Fruit fly (Drosophila melanogaster) whole organism, embryonic: Measurements from ENCODE around the gene Fbp2.

ENCODE experiments used
- Antp ChIP-seq: fragments of 200-800 bp; sonication (Bioruptor generic); optimal IDR thresholded peaks from 3 replicates; lab custom pipeline; 2016; ENCODE audit warnings: missing biosample characterization, missing genetic modification characterization
- CG10267 ChIP-seq: fragments of 200-800 bp; sonication (Bioruptor generic); optimal IDR thresholded peaks from 2 replicates; lab custom pipeline; 2018; ENCODE audit warnings: missing biosample characterization, mild to moderate bottlenecking, missing genetic modification characterization, moderate library complexity
- CG10321 ChIP-seq: fragments of 200-800 bp; sonication (Bioruptor generic); IDR thresholded peaks from 2 replicates; pipeline ENCODE4 v1.3.6; 2022; ENCODE audit warnings: missing biosample characterization, missing genetic modification characterization
- CG10366 ChIP-seq: fragments of 200-800 bp; sonication (Bioruptor generic); IDR thresholded peaks from 2 replicates; pipeline ENCODE4 v1.3.6; 2022; ENCODE audit warnings: missing biosample characterization, missing genetic modification characterization
- CG10543 ChIP-seq: fragments of 200-800 bp; sonication (Bioruptor generic); optimal IDR thresholded peaks from 3 replicates; lab custom pipeline; 2017; ENCODE audit warnings: missing biosample characterization, mild to moderate bottlenecking, missing genetic modification characterization, moderate library complexity
- CG1233 ChIP-seq: fragments of 200-800 bp; sonication (Bioruptor generic); optimal IDR thresholded peaks from 4 replicates; lab custom pipeline; 2018; ENCODE audit warnings: missing biosample characterization, mild to moderate bottlenecking, missing genetic modification characterization
- CG13624 ChIP-seq: fragments of 200-800 bp; sonication (Bioruptor generic); optimal IDR thresholded peaks from 2 replicates; lab custom pipeline; 2016; ENCODE audit warnings: missing biosample characterization, missing genetic modification characterization
- CG13894 ChIP-seq: fragments of 200-800 bp; sonication (Bioruptor generic); optimal IDR thresholded peaks from 3 replicates; lab custom pipeline; 2018; ENCODE audit warnings: missing biosample characterization, mild to moderate bottlenecking, missing genetic modification characterization, moderate library complexity
- CG1529 ChIP-seq: fragments of 200-800 bp; sonication (Bioruptor generic); optimal IDR thresholded peaks from 3 replicates; lab custom pipeline; 2018; ENCODE audit warnings: missing biosample characterization, missing genetic modification characterization
- CG17328 ChIP-seq: fragments of 200-800 bp; sonication (Bioruptor generic); IDR thresholded peaks from 2 replicates; pipeline ENCODE4 v1.3.6; 2022; ENCODE audit warnings: missing biosample characterization, missing genetic modification characterization
- CG1792 ChIP-seq: fragments of 200-800 bp; sonication (Bioruptor generic); optimal IDR thresholded peaks from 2 replicates; lab custom pipeline; 2016; ENCODE audit warnings: missing biosample characterization, missing genetic modification characterization
- CG2129 ChIP-seq: fragments of 200-800 bp; sonication (Bioruptor generic); IDR thresholded peaks from 2 replicates; pipeline ENCODE4 v1.3.6; 2022; ENCODE audit warnings: missing biosample characterization, missing genetic modification characterization; ENCODE audit not compliant: partially characterized antibody
- CG2678 ChIP-seq: fragments of 200-800 bp; sonication (Bioruptor generic); optimal IDR thresholded peaks from 3 replicates; lab custom pipeline; 2019; ENCODE audit warnings: missing biosample characterization, mild to moderate bottlenecking, missing genetic modification characterization, moderate library complexity
- CG2875 ChIP-seq: fragments of 200-800 bp; sonication (Bioruptor generic); optimal IDR thresholded peaks from 2 replicates; lab custom pipeline; 2017; ENCODE audit warnings: missing biosample characterization, mild to moderate bottlenecking, missing genetic modification characterization, missing genetic modification reagents
- CG32772 ChIP-seq: fragments of 200-800 bp; sonication (Bioruptor generic); IDR thresholded peaks from 2 replicates; pipeline ENCODE4 v1.3.6; 2022; ENCODE audit warnings: missing biosample characterization, missing genetic modification characterization
- CG4424 ChIP-seq: fragments of 200-800 bp; sonication (Bioruptor generic); optimal IDR thresholded peaks from 3 replicates; lab custom pipeline; 2016; ENCODE audit warnings: missing biosample characterization, missing genetic modification characterization
- CG4730 ChIP-seq: fragments of 200-800 bp; sonication (Bioruptor generic); IDR thresholded peaks from 2 replicates; pipeline ENCODE4 v1.3.6; 2022; ENCODE audit warnings: missing biosample characterization, missing genetic modification characterization
- CG5245 ChIP-seq: fragments of 200-800 bp; sonication (Bioruptor generic); optimal IDR thresholded peaks from 3 replicates; lab custom pipeline; 2016; ENCODE audit warnings: missing biosample characterization, missing genetic modification characterization
- CoRest ChIP-seq: fragments of 200-800 bp; sonication (Bioruptor generic); optimal IDR thresholded peaks from 3 replicates; lab custom pipeline; 2018; ENCODE audit warnings: missing biosample characterization, mild to moderate bottlenecking, missing genetic modification characterization, moderate library complexity
- Dref ChIP-seq: fragments of 200-800 bp; sonication (Bioruptor generic); IDR thresholded peaks from 2 replicates; pipeline ENCODE4 v1.3.6; 2022; ENCODE audit warnings: missing biosample characterization, missing genetic modification characterization
- E2f2 ChIP-seq: fragments of 200-800 bp; sonication (Bioruptor generic); IDR thresholded peaks from 2 replicates; pipeline ENCODE4 v1.3.6; 2022; ENCODE audit warnings: missing biosample characterization, missing genetic modification characterization
- Gug ChIP-seq: fragments of 200-800 bp; sonication (Bioruptor generic); IDR thresholded peaks from 4 replicates; pipeline ENCODE4 v1.3.6; 2022; ENCODE audit warnings: missing biosample characterization, missing genetic modification characterization
- H2.0 ChIP-seq: fragments of 200-800 bp; sonication (Bioruptor generic); IDR thresholded peaks from 2 replicates; pipeline ENCODE4 v1.3.6; 2022; ENCODE audit warnings: missing biosample characterization, missing genetic modification characterization
- Hey ChIP-seq: fragments of 200-800 bp; sonication (Bioruptor generic); optimal IDR thresholded peaks from 3 replicates; lab custom pipeline; 2018; ENCODE audit warnings: missing biosample characterization, mild to moderate bottlenecking, missing genetic modification characterization
- Hr39 ChIP-seq: fragments of >200 bp; optimal IDR thresholded peaks from 2 replicates; lab custom pipeline; 2017
- Mrtf ChIP-seq: fragments of 200-800 bp; sonication (Bioruptor generic); IDR thresholded peaks from 3 replicates; pipeline ENCODE4 v1.3.6; 2022; ENCODE audit warnings: missing biosample characterization, missing genetic modification characterization
- Neu2 ChIP-seq: fragments of 200-800 bp; sonication (Bioruptor generic); optimal IDR thresholded peaks from 3 replicates; lab custom pipeline; 2016; ENCODE audit warnings: missing biosample characterization, missing genetic modification characterization, borderline replicate concordance
- Ravus ChIP-seq: fragments of 200-800 bp; sonication (Bioruptor generic); IDR thresholded peaks from 2 replicates; pipeline ENCODE4 v1.3.6; 2022; ENCODE audit warnings: missing biosample characterization, missing genetic modification characterization
- aop ChIP-seq: fragments of 200-800 bp; sonication (Bioruptor generic); IDR thresholded peaks from 2 replicates; pipeline ENCODE4 v1.3.6; 2022; ENCODE audit warnings: missing biosample characterization, missing genetic modification characterization
- crc ChIP-seq: fragments of 200-800 bp; sonication (Bioruptor generic); optimal IDR thresholded peaks from 2 replicates; lab custom pipeline; 2016; ENCODE audit warnings: missing biosample characterization, missing genetic modification characterization
- exex ChIP-seq: fragments of 200-800 bp; sonication (Bioruptor generic); optimal IDR thresholded peaks from 4 replicates; lab custom pipeline; 2018; ENCODE audit warnings: missing biosample characterization, mild to moderate bottlenecking, missing genetic modification characterization, moderate library complexity
- eyg ChIP-seq: fragments of 200-800 bp; sonication (Bioruptor generic); optimal IDR thresholded peaks from 3 replicates; lab custom pipeline; 2016; ENCODE audit warnings: missing biosample characterization, missing genetic modification characterization
- fd102C ChIP-seq: fragments of 200-800 bp; sonication (Bioruptor generic); optimal IDR thresholded peaks from 2 replicates; lab custom pipeline; 2018; ENCODE audit warnings: missing biosample characterization, mild to moderate bottlenecking, missing genetic modification characterization, moderate library complexity
- fd64A ChIP-seq: fragments of 200-800 bp; sonication (Bioruptor generic); optimal IDR thresholded peaks from 3 replicates; lab custom pipeline; 2018; ENCODE audit warnings: missing biosample characterization, mild to moderate bottlenecking, missing genetic modification characterization
- gro ChIP-seq: fragments of 200-800 bp; sonication (Bioruptor generic); optimal IDR thresholded peaks from 2 replicates; lab custom pipeline; 2016; ENCODE audit warnings: missing biosample characterization, missing genetic modification characterization
- hb ChIP-seq: fragments of 200-800 bp; sonication (Bioruptor generic); IDR thresholded peaks from 3 replicates; pipeline ENCODE4 v1.3.6; 2022; ENCODE audit warnings: missing biosample characterization, missing genetic modification characterization; ENCODE audit not compliant: partially characterized antibody
- hkb ChIP-seq, 2 experiments: fragments of 200-800 bp in 1 of 2; fragments of >200 bp in 1 of 2; sonication (Bioruptor generic) in 1 of 2; IDR thresholded peaks in 1 of 2; optimal IDR thresholded peaks in 1 of 2; 2 replicates each; pipeline versions ENCODE4 v1.3.6 to Lab custom; 2017 to 2022; ENCODE audit warnings: missing biosample characterization in 1 of 2, missing genetic modification characterization in 1 of 2
- insv ChIP-seq, 2 experiments: fragments of 200-800 bp; sonication (Bioruptor generic); optimal IDR thresholded peaks; 3 replicates each; lab custom pipeline; 2016 to 2018; ENCODE audit warnings: missing biosample characterization in 2 of 2, missing genetic modification characterization in 2 of 2
- inv ChIP-seq: fragments of 200-800 bp; sonication (Bioruptor generic); IDR thresholded peaks from 2 replicates; pipeline ENCODE4 v1.3.6; 2022; ENCODE audit warnings: missing biosample characterization, missing genetic modification characterization; ENCODE audit not compliant: partially characterized antibody
- jigr1 ChIP-seq: fragments of 200-800 bp; sonication (Bioruptor generic); IDR thresholded peaks from 3 replicates; pipeline ENCODE4 v1.3.6; 2022; ENCODE audit warnings: missing biosample characterization, missing genetic modification characterization
- peb ChIP-seq: fragments of 200-800 bp; sonication (Bioruptor generic); IDR thresholded peaks from 2 replicates; pipeline ENCODE4 v1.3.6; 2022; ENCODE audit warnings: missing biosample characterization, missing genetic modification characterization
- pfk ChIP-seq: fragments of 200-800 bp; sonication (Bioruptor generic); optimal IDR thresholded peaks from 2 replicates; lab custom pipeline; 2018; ENCODE audit warnings: missing biosample characterization, mild to moderate bottlenecking, missing genetic modification characterization, moderate library complexity
- pros ChIP-seq: fragments of 200-800 bp; sonication (Bioruptor generic); optimal IDR thresholded peaks from 3 replicates; lab custom pipeline; 2019; ENCODE audit warnings: missing biosample characterization, mild to moderate bottlenecking, missing genetic modification characterization, moderate library complexity
- salm ChIP-seq: fragments of 200-800 bp; sonication (Bioruptor generic); optimal IDR thresholded peaks from 2 replicates; lab custom pipeline; 2018; ENCODE audit warnings: missing biosample characterization, mild to moderate bottlenecking, missing genetic modification characterization
- sim ChIP-seq: fragments of 200-800 bp; sonication (Bioruptor generic); IDR thresholded peaks from 2 replicates; pipeline ENCODE4 v1.3.6; 2022; ENCODE audit warnings: missing biosample characterization, missing genetic modification characterization
- sima ChIP-seq: fragments of 200-800 bp; sonication (Bioruptor generic); optimal IDR thresholded peaks from 2 replicates; lab custom pipeline; 2016; ENCODE audit warnings: missing biosample characterization, missing genetic modification characterization
- sug ChIP-seq: fragments of 200-800 bp; optimal IDR thresholded peaks from 2 replicates; lab custom pipeline; 2019; ENCODE audit warnings: missing biosample characterization, mild to moderate bottlenecking, missing genetic modification characterization, moderate library complexity
- tio ChIP-seq: fragments of 200-800 bp; sonication (Bioruptor generic); optimal IDR thresholded peaks from 2 replicates; lab custom pipeline; 2017; ENCODE audit warnings: missing biosample characterization, missing genetic modification characterization, inconsistent platforms
- trem ChIP-seq: fragments of 200-800 bp; optimal IDR thresholded peaks from 3 replicates; lab custom pipeline; 2019; ENCODE audit warnings: missing biosample characterization, mild to moderate bottlenecking, missing genetic modification characterization, moderate library complexity
- z ChIP-seq: fragments of 200-800 bp; sonication (Bioruptor generic); IDR thresholded peaks from 3 replicates; pipeline ENCODE4 v1.3.6; 2022; ENCODE audit warnings: missing biosample characterization, missing genetic modification characterization

Gene Fbp2

DNA sequence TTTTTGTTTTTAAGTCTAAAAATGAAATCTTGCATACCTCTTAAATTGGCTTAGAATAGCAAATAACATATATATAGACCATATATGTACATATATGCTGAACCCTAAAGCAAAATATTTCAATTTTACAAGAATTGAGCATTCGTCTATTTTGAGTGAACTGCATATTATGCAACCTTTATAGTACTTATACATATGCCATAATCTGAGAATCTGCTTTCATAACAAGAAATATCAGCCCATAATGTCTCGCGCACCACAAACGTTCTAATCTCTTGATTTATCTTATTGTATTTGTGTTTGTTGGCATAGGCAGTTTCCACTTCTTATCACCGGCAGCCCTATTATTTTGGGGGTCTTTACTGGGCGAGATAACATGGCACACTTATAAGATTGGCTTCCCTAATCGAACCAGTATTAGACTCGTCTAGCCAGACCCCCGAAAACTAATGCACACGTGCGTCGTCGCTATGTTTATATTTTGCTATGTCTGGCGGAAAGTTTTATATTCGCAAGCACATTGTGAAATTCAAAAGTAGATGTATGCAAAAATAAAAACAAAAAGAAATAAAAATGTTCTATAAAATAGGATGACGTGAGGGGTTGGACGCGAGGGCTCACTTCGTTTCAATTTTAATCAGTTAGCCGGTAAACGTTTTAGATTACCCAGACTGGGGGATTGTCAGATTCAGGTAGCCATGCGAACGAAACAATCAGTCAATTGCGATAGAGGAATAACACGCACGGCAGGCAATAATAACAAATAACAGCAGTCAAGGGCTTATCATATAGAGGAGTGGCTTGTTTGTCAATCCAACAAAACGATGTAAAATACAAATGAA lies 37.4 kb upstream of the Fbp2 start (continued):
- TF ChIP-seq hkb (optimal IDR thresholded peaks at IDR 0.05; lab: Kevin White, UChicago) (no peak), hkb (GFP tag; IDR thresholded peaks at IDR 0.05; lab: Robert Waterston, UW) (0 out of 2 replicates have a peak, but pooled peaks have one; percentile 9), CG10543 (GFP tag; lab: Kevin White, UChicago) (peak; percentile 42), aop (GFP tag; lab: Robert Waterston, UW) (no peak), Dref (GFP tag; lab: Robert Waterston, UW) (no peak), CG10267 (tag; lab: Kevin White, UChicago) (no peak), sug (tag; lab: Kevin White, UChicago) (peak; percentile 97), pros (GFP tag; lab: Kevin White, UChicago) (no peak), CG2875 (no peak), fd102C (no peak), gro (GFP tag; lab: Kevin White, UChicago) (peak; percentile 5), CG2678 (peak; percentile 10), CG1529 (no peak), CG1233 (GFP tag; lab: Kevin White, UChicago) (no peak), CG2129 (GFP tag; lab: Robert Waterston, UW) (no peak), tio (no peak), exex (tag; lab: Kevin White, UChicago) (peak; percentile 97), z (GFP tag; lab: Robert Waterston, UW) (no peak), Gug (GFP tag; lab: Robert Waterston, UW) (no peak), inv (no peak), CG13624 (GFP tag; lab: Kevin White, UChicago) (no peak), CG10321 (GFP tag; lab: Robert Waterston, UW) (no peak), eyg (GFP tag; lab: Kevin White, UChicago) (no peak), Hr39 (lab: Kevin White, UChicago) (no peak), peb (GFP tag; lab: Robert Waterston, UW) (no peak), hb (GFP tag; lab: Robert Waterston, UW) (no peak), salm (peak; percentile 21), insv (GFP tag; optimal IDR thresholded peaks at IDR 0.05; lab: Kevin White, UChicago) (no peak), sima (GFP tag; lab: Kevin White, UChicago) (no peak), sim (GFP tag; lab: Robert Waterston, UW) (no peak), CG17328 (GFP tag; lab: Robert Waterston, UW) (no peak), E2f2 (peak; percentile 8; the same call in 1 of the 2 replicates), Mrtf (no peak), trem (tag; lab: Kevin White, UChicago) (no peak), CG5245 (GFP tag; lab: Kevin White, UChicago) (no peak), H2.0 (GFP tag; lab: Robert Waterston, UW) (no peak), CG4730 (no peak), jigr1 (no peak), CG4424 (GFP tag; lab: Kevin White, UChicago) (no peak), Neu2 (GFP tag; lab: Kevin White, UChicago) (no peak), fd64A (GFP tag; lab: Kevin White, UChicago) (no peak), CG1792 (GFP tag; lab: Kevin White, UChicago) (no peak), Ravus (GFP tag; lab: Robert Waterston, UW) (no peak), CG13894 (tag; lab: Kevin White, UChicago) (peak; percentile 40), pfk (GFP tag; lab: Kevin White, UChicago) (no peak), Antp (no peak), CG10366 (GFP tag; lab: Robert Waterston, UW) (no peak), CoRest (no peak), CG32772 (GFP tag; lab: Robert Waterston, UW) (no peak), Hey (tag; lab: Kevin White, UChicago) (peak; percentile 54), crc (GFP tag; lab: Kevin White, UChicago) (no peak)
